Fruit fly (Drosophila melanogaster): ENCODE data around the gene CG15211.

DNA sequence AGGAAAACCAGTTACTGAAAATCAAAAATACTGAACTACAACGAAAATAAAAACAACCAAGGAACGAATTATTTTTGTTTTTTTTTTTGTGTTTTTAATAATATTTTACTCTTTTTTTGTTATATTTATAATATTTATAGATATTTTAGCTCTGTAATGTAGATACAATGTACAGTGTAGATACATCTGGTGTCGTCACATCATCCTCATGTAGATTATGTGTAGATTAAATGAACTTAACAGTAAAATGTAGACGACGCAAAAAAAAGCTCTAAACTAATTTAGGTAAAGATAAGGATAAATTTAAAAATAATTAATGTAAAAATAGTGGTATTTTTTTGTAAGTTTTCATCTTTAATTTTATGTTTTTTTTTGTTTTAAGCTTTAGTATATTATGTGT lies 16.9 kb downstream of the CG15211 start:
- no peak for TF ChIP-seq lz (GFP tag; optimal IDR thresholded peaks at IDR 0.05)
- TF ChIP-seq CG31627 (GFP tag; optimal IDR thresholded peaks at IDR 0.05), result no peak
- TF ChIP-seq CG6808 (GFP tag; optimal IDR thresholded peaks at IDR 0.05), result no peak
- TF ChIP-seq acj6 (GFP tag; optimal IDR thresholded peaks at IDR 0.05), result no peak
- no peak for TF ChIP-seq OdsH (GFP tag; optimal IDR thresholded peaks at IDR 0.05)
- no peak for TF ChIP-seq Sox15 (GFP tag; optimal IDR thresholded peaks at IDR 0.05)
- TF ChIP-seq CG8319 (GFP tag; optimal IDR thresholded peaks at IDR 0.05), result no peak
- no peak for TF ChIP-seq CG6854 (GFP tag; optimal IDR thresholded peaks at IDR 0.05)
- TF ChIP-seq Sox102F (GFP tag; optimal IDR thresholded peaks at IDR 0.05), result no peak
- TF ChIP-seq CG11902 (GFP tag; optimal IDR thresholded peaks at IDR 0.05), result no peak
- TF ChIP-seq Blimp-1 (GFP tag; optimal IDR thresholded peaks at IDR 0.05), result no peak
- no peak for TF ChIP-seq Gug (GFP tag; IDR thresholded peaks at IDR 0.05)
